Fruit fly (Drosophila melanogaster) whole organism, embryonic: ENCODE data around the gene shd.

ENCODE experiments used
- Adf1 ChIP-seq: fragments of 200-800 bp; sonication (Bioruptor generic); IDR thresholded peaks from 2 replicates; pipeline ENCODE4 v1.3.6; 2022; ENCODE audit warnings: missing biosample characterization, missing genetic modification characterization
- Atf6 ChIP-seq: fragments of 200-800 bp; sonication (Bioruptor generic); IDR thresholded peaks from 2 replicates; pipeline ENCODE4 v1.3.6; 2022; ENCODE audit warnings: missing biosample characterization, missing genetic modification characterization
- Awh ChIP-seq: fragments of 200-800 bp; sonication (Bioruptor generic); IDR thresholded peaks from 2 replicates; pipeline ENCODE4, ENCODE4 v1.3.6; 2022; ENCODE audit warnings: missing biosample characterization, missing genetic modification characterization
- CG12769 ChIP-seq: fragments of 200-800 bp; sonication (Bioruptor generic); optimal IDR thresholded peaks from 2 replicates; lab custom pipeline; 2019; ENCODE audit warnings: missing biosample characterization, mild to moderate bottlenecking, missing genetic modification characterization, moderate library complexity
- CG13424 ChIP-seq: fragments of 200-800 bp; sonication (Bioruptor generic); optimal IDR thresholded peaks from 2 replicates; lab custom pipeline; 2019; ENCODE audit warnings: missing biosample characterization, mild to moderate bottlenecking, missing genetic modification characterization, moderate library complexity
- CG13624 ChIP-seq: fragments of 200-800 bp; sonication (Bioruptor generic); optimal IDR thresholded peaks from 2 replicates; lab custom pipeline; 2016; ENCODE audit warnings: missing biosample characterization, missing genetic modification characterization
- CG13894 ChIP-seq: fragments of 200-800 bp; sonication (Bioruptor generic); optimal IDR thresholded peaks from 3 replicates; lab custom pipeline; 2018; ENCODE audit warnings: missing biosample characterization, mild to moderate bottlenecking, missing genetic modification characterization, moderate library complexity
- CG14014 ChIP-seq: fragments of 200-800 bp; sonication (Bioruptor generic); IDR thresholded peaks from 2 replicates; pipeline ENCODE4 v1.3.6; 2022; ENCODE audit warnings: missing biosample characterization, missing genetic modification characterization
- CG14050 ChIP-seq: fragments of 200-800 bp; sonication (Bioruptor generic); IDR thresholded peaks from 3 replicates; pipeline ENCODE4 v1.3.6; 2022; ENCODE audit warnings: missing biosample characterization, missing genetic modification characterization
- CG14860 ChIP-seq: fragments of 200-800 bp; sonication (Bioruptor generic); IDR thresholded peaks from 3 replicates; pipeline ENCODE4 v1.3.6; 2022; ENCODE audit warnings: missing biosample characterization, missing genetic modification characterization; ENCODE audit not compliant: partially characterized antibody
- CG15696 ChIP-seq: fragments of 200-800 bp; sonication (Bioruptor generic); optimal IDR thresholded peaks from 2 replicates; lab custom pipeline; 2019; ENCODE audit warnings: missing biosample characterization, mild to moderate bottlenecking, missing genetic modification characterization, moderate library complexity
- CG1602 ChIP-seq: fragments of 200-800 bp; sonication (Bioruptor generic); optimal IDR thresholded peaks from 3 replicates; lab custom pipeline; 2016; ENCODE audit warnings: missing biosample characterization, missing genetic modification characterization
- CG16779 ChIP-seq: fragments of 200-800 bp; sonication (Bioruptor generic); IDR thresholded peaks from 2 replicates; pipeline ENCODE4 v1.3.6; 2022; ENCODE audit warnings: missing biosample characterization, missing genetic modification characterization
- CG17361 ChIP-seq: fragments of 200-800 bp; sonication (Bioruptor generic); IDR thresholded peaks from 3 replicates; pipeline ENCODE4 v1.3.6; 2022; ENCODE audit warnings: missing biosample characterization, missing genetic modification characterization
- CG17829 ChIP-seq: fragments of 200-800 bp; optimal IDR thresholded peaks from 2 replicates; lab custom pipeline; 2019; ENCODE audit warnings: missing biosample characterization, mild to moderate bottlenecking, missing genetic modification characterization, moderate library complexity
- CG32532 ChIP-seq: fragments of 200-800 bp; sonication (Bioruptor generic); IDR thresholded peaks from 2 replicates; pipeline ENCODE4 v1.3.6; 2022; ENCODE audit warnings: missing biosample characterization, missing genetic modification characterization
- CG42726 ChIP-seq: fragments of 200-800 bp; sonication (Bioruptor generic); IDR thresholded peaks from 2 replicates; pipeline ENCODE4 v1.3.6; 2022; ENCODE audit warnings: missing biosample characterization, missing genetic modification characterization; ENCODE audit not compliant: partially characterized antibody
- CG6683 ChIP-seq: fragments of 200-800 bp; sonication (Bioruptor generic); optimal IDR thresholded peaks from 2 replicates; lab custom pipeline; 2017; ENCODE audit warnings: missing biosample characterization, mild to moderate bottlenecking, missing genetic modification characterization, missing genetic modification reagents
- CG6765 ChIP-seq: fragments of 200-800 bp; sonication (Bioruptor generic); optimal IDR thresholded peaks from 3 replicates; lab custom pipeline; 2017; ENCODE audit warnings: missing biosample characterization, mild to moderate bottlenecking, missing genetic modification characterization
- CG7963 ChIP-seq: fragments of 200-800 bp; sonication (Bioruptor generic); IDR thresholded peaks from 3 replicates; pipeline ENCODE4 v1.3.6; 2022; ENCODE audit warnings: missing biosample characterization, missing genetic modification characterization; ENCODE audit not compliant: partially characterized antibody
- CG8765 ChIP-seq: fragments of 200-800 bp; sonication (Bioruptor generic); IDR thresholded peaks from 2 replicates; pipeline ENCODE4 v1.3.6; 2022; ENCODE audit warnings: missing biosample characterization, missing genetic modification characterization
- CG8944 ChIP-seq: fragments of 200-800 bp; sonication (Bioruptor generic); optimal IDR thresholded peaks from 3 replicates; lab custom pipeline; 2016; ENCODE audit warnings: missing biosample characterization, missing genetic modification characterization
- CG9932 ChIP-seq: fragments of 200-800 bp; sonication (Bioruptor generic); IDR thresholded peaks from 2 replicates; pipeline ENCODE4 v1.3.6; 2022; ENCODE audit warnings: missing biosample characterization, missing genetic modification characterization
- D19A ChIP-seq: fragments of 200-800 bp; optimal IDR thresholded peaks from 3 replicates; lab custom pipeline; 2019; ENCODE audit warnings: missing biosample characterization, mild to moderate bottlenecking, missing genetic modification characterization, moderate library complexity
- Dip3 ChIP-seq: fragments of 200-800 bp; sonication (Bioruptor generic); optimal IDR thresholded peaks from 3 replicates; lab custom pipeline; 2016; ENCODE audit warnings: missing biosample characterization, missing genetic modification characterization
- Dll ChIP-seq: fragments of 200-800 bp; sonication (Bioruptor generic); IDR thresholded peaks from 4 replicates; pipeline ENCODE4 v1.3.6; 2022; ENCODE audit warnings: missing biosample characterization, missing genetic modification characterization; ENCODE audit not compliant: partially characterized antibody
- GATAe ChIP-seq: fragments of 200-800 bp; sonication (Bioruptor generic); conservative IDR thresholded peaks from 2 replicates; pipeline ENCODE4 v1.3.6; 2022; ENCODE audit warnings: missing biosample characterization, missing genetic modification characterization
- Hand ChIP-seq: fragments of 200-800 bp; sonication (Bioruptor generic); optimal IDR thresholded peaks from 2 replicates; lab custom pipeline; 2017; ENCODE audit warnings: mild to moderate bottlenecking, missing biosample characterization, missing genetic modification reagents, missing genetic modification characterization
- Hr78 ChIP-seq, 2 experiments: fragments of 200-800 bp in 1 of 2; fragments of >200 bp in 1 of 2; sonication (Bioruptor generic) in 1 of 2; optimal IDR thresholded peaks; 2 replicates each; lab custom pipeline; 2017 to 2019; ENCODE audit warnings: missing biosample characterization in 2 of 2, missing genetic modification characterization in 2 of 2, mild to moderate bottlenecking in 1 of 2, moderate library complexity in 1 of 2
- Lim3 ChIP-seq: fragments of 200-800 bp; sonication (Bioruptor generic); IDR thresholded peaks from 2 replicates; pipeline ENCODE4 v1.3.6; 2022; ENCODE audit warnings: missing biosample characterization, missing genetic modification characterization
- Neu2 ChIP-seq: fragments of 200-800 bp; sonication (Bioruptor generic); optimal IDR thresholded peaks from 3 replicates; lab custom pipeline; 2016; ENCODE audit warnings: missing biosample characterization, missing genetic modification characterization, borderline replicate concordance
- Nf-YC ChIP-seq: fragments of 200-800 bp; optimal IDR thresholded peaks from 3 replicates; lab custom pipeline; 2019; ENCODE audit warnings: missing biosample characterization, mild to moderate bottlenecking, missing genetic modification characterization, moderate library complexity
- Scr ChIP-seq: fragments of 200-800 bp; sonication (Bioruptor generic); IDR thresholded peaks from 2 replicates; pipeline ENCODE4 v1.3.6; 2022; ENCODE audit warnings: missing biosample characterization, missing genetic modification characterization; ENCODE audit not compliant: partially characterized antibody
- abd-A ChIP-seq: fragments of 200-800 bp; sonication (Bioruptor generic); optimal IDR thresholded peaks from 3 replicates; lab custom pipeline; 2019; ENCODE audit warnings: missing biosample characterization, mild to moderate bottlenecking, missing genetic modification characterization, moderate library complexity
- ara ChIP-seq: fragments of 200-800 bp; sonication (Bioruptor generic); IDR thresholded peaks from 2 replicates; pipeline ENCODE4 v1.3.6; 2022; ENCODE audit warnings: missing biosample characterization, missing genetic modification characterization
- bab2 ChIP-seq: fragments of 200-800 bp; sonication (Bioruptor generic); optimal IDR thresholded peaks from 2 replicates; lab custom pipeline; 2016; ENCODE audit warnings: missing biosample characterization, missing genetic modification characterization
- bsh ChIP-seq, 2 experiments: fragments of 200-800 bp; sonication (Bioruptor generic); optimal IDR thresholded peaks; 2 replicates each; lab custom pipeline; 2017 to 2018; ENCODE audit warnings: mild to moderate bottlenecking in 2 of 2, missing biosample characterization in 2 of 2, missing genetic modification characterization in 2 of 2, moderate library complexity in 1 of 2
- crol ChIP-seq: fragments of 200-800 bp; sonication (Bioruptor generic); IDR thresholded peaks from 2 replicates; pipeline ENCODE4 v1.3.6; 2022; ENCODE audit warnings: missing biosample characterization, missing genetic modification characterization
- cwo ChIP-seq: fragments of 200-800 bp; sonication (Bioruptor generic); optimal IDR thresholded peaks from 3 replicates; lab custom pipeline; 2017; ENCODE audit warnings: missing biosample characterization, missing genetic modification characterization, mild to moderate bottlenecking, moderate library complexity, missing genetic modification reagents
- ems ChIP-seq: fragments of 200-800 bp; sonication (Bioruptor generic); optimal IDR thresholded peaks from 3 replicates; lab custom pipeline; 2016; ENCODE audit warnings: missing biosample characterization, missing genetic modification characterization
- gcm ChIP-seq: fragments of 200-800 bp; sonication (Bioruptor generic); optimal IDR thresholded peaks from 2 replicates; lab custom pipeline; 2019; ENCODE audit warnings: missing biosample characterization, mild to moderate bottlenecking, missing genetic modification characterization, moderate library complexity
- gcm2 ChIP-seq: fragments of 200-800 bp; sonication (Bioruptor generic); optimal IDR thresholded peaks from 2 replicates; lab custom pipeline; 2016; ENCODE audit warnings: missing biosample characterization, missing genetic modification characterization
- sob ChIP-seq: fragments of 200-800 bp; sonication (Bioruptor generic); IDR thresholded peaks from 2 replicates; pipeline ENCODE4 v1.3.6; 2022; ENCODE audit warnings: missing biosample characterization, missing genetic modification characterization
- sqz ChIP-seq: fragments of 200-800 bp; sonication (Bioruptor generic); optimal IDR thresholded peaks from 3 replicates; lab custom pipeline; 2018; ENCODE audit warnings: missing biosample characterization, mild to moderate bottlenecking, missing genetic modification characterization
- sug ChIP-seq: fragments of 200-800 bp; optimal IDR thresholded peaks from 2 replicates; lab custom pipeline; 2019; ENCODE audit warnings: missing biosample characterization, mild to moderate bottlenecking, missing genetic modification characterization, moderate library complexity
- tap ChIP-seq: fragments of 200-800 bp; optimal IDR thresholded peaks from 3 replicates; lab custom pipeline; 2019; ENCODE audit warnings: missing biosample characterization, mild to moderate bottlenecking, missing genetic modification characterization, moderate library complexity
- tgo ChIP-seq: fragments of 200-800 bp; sonication (Bioruptor generic); IDR thresholded peaks from 3 replicates; pipeline ENCODE4 v1.3.6; 2022; ENCODE audit warnings: missing biosample characterization, missing genetic modification characterization

shd gene

dm6 chr3L:14634773-14635563, 20.7 kb downstream of the shd start (continued):
- TF ChIP-seq sqz (GFP tag; lab: Kevin White, UChicago) (peak; percentile 21), D19A (tag; lab: Kevin White, UChicago) (peak; percentile 75), tap (tag; lab: Kevin White, UChicago) (peak; percentile 26), abd-A (tag; lab: Kevin White, UChicago) (peak; percentile 43), ems (GFP tag; lab: Kevin White, UChicago) (no peak), CG1602 (peak; percentile 51), CG42726 (GFP tag; lab: Robert Waterston, UW) (no peak), CG14860 (GFP tag; lab: Robert Waterston, UW) (no peak), CG8944 (GFP tag; lab: Kevin White, UChicago) (no peak), CG14050 (GFP tag; lab: Robert Waterston, UW) (no peak), Hand (GFP tag; lab: Kevin White, UChicago) (no peak), bsh (GFP tag; optimal IDR thresholded peaks at IDR 0.05; lab: Kevin White, UChicago) (peak in 1 of 2 experiments; percentile 87), CG6683 (GFP tag; lab: Kevin White, UChicago) (no peak), CG14014 (GFP tag; lab: Robert Waterston, UW) (no peak), Neu2 (GFP tag; lab: Kevin White, UChicago) (no peak), CG6765 (GFP tag; lab: Kevin White, UChicago) (no peak), CG13894 (tag; lab: Kevin White, UChicago) (no peak), CG13624 (GFP tag; lab: Kevin White, UChicago) (no peak), CG17829 (peak; percentile 94)
- TF ChIP-seq, all 482 proteins: peak for 203

- TF ChIP-seq sob (GFP tag; lab: Robert Waterston, UW): no peak
- no peak for TF ChIP-seq Adf1
- TF ChIP-seq crol (GFP tag; lab: Robert Waterston, UW): no peak
- TF ChIP-seq tgo (GFP tag; lab: Robert Waterston, UW): 0 out of 3 replicates have a peak, but pooled peaks have one; percentile 2
- TF ChIP-seq cwo (GFP tag; lab: Kevin White, UChicago): no peak
- TF ChIP-seq CG7963 (GFP tag; lab: Robert Waterston, UW): no peak
- TF ChIP-seq CG15696 (tag; lab: Kevin White, UChicago): no peak
- no peak for TF ChIP-seq Nf-YC (tag; lab: Kevin White, UChicago)
- TF ChIP-seq Hr78 (GFP tag; optimal IDR thresholded peaks at IDR 0.05; lab: Kevin White, UChicago): peak in 1 of 2 experiments; percentile 5
- no peak for TF ChIP-seq Dip3 (GFP tag; lab: Kevin White, UChicago)
- peak; percentile 58 for TF ChIP-seq CG13894 (tag; lab: Kevin White, UChicago)
- no peak for TF ChIP-seq CG9932
- TF ChIP-seq Scr: no peak
- TF ChIP-seq Dll (GFP tag; lab: Robert Waterston, UW): no peak
- no peak for TF ChIP-seq CG16779 (GFP tag; lab: Robert Waterston, UW)
- no peak for TF ChIP-seq Lim3 (GFP tag; lab: Robert Waterston, UW)
- TF ChIP-seq GATAe (GFP tag; lab: Robert Waterston, UW): peak; percentile 42; the same call in 1 of the 2 replicates
- no peak for TF ChIP-seq Awh (GFP tag; lab: Robert Waterston, UW)
- TF ChIP-seq gcm (GFP tag; lab: Kevin White, UChicago): no peak
- TF ChIP-seq sug (tag; lab: Kevin White, UChicago): peak; percentile 49
- no peak for TF ChIP-seq CG32532 (GFP tag; lab: Robert Waterston, UW)
- no peak for TF ChIP-seq CG8765 (GFP tag; lab: Robert Waterston, UW)
- TF ChIP-seq gcm2 (GFP tag; lab: Kevin White, UChicago): no peak
- TF ChIP-seq CG14860 (GFP tag; lab: Robert Waterston, UW): no peak
- no peak for TF ChIP-seq ara (GFP tag; lab: Robert Waterston, UW)
- peak; percentile 83 for TF ChIP-seq CG12769 (tag; lab: Kevin White, UChicago)
- no peak for TF ChIP-seq CG13424 (tag; lab: Kevin White, UChicago)
- TF ChIP-seq Atf6: 0 out of 2 replicates have a peak, but pooled peaks have one; percentile 3
- 0 out of 3 replicates have a peak, but pooled peaks have one; percentile 8 for TF ChIP-seq CG17361 (GFP tag; lab: Robert Waterston, UW)
- TF ChIP-seq bab2 (GFP tag; lab: Kevin White, UChicago): no peak
- no peak for TF ChIP-seq tap (tag; lab: Kevin White, UChicago)
These were observed 21.3 kb downstream of the shd start for dm6 chr3L:14635564-14635937.
